Worm (Caenorhabditis elegans): ENCODE results near the gene npax-1.

The npax-1 gene

DNA sequence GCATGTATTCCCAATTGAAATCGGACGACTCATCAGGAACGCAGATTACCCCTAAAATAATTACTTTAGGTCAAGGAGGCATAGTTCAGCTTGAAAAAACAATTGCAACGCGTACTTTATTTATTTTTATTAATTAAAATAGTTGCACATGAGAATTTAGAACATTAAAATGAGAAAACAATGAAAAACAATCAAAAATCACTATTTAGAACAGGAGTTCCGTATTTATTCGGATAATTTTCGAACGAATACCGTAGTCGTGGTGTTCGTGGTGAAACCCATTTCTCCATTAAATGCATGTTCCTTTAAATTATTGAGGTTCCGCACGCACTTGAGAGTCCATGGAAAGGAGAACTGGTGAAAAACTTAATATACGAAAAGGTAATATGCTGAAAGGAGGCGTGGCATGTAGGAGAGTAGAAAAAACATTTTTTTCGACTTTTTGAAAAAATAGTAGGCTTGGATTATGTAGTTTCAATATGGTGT lies 32.9 kb downstream of the npax-1 start, which contains the start of gene puf-8:
Gene puf-8 (minus strand): TSS at position 51 of the 486 bp plus-strand sequence.
- TF ChIP-seq saeg-2 (GFP tag; IDR thresholded peaks at IDR 0.05) (no peak), nhr-48 (tag; optimal IDR thresholded peaks at IDR 0.05) (no peak)

- TF ChIP-seq F44E2.7 (GFP tag; IDR thresholded peaks at IDR 0.05) (no peak), lir-3 (tag; optimal IDR thresholded peaks at IDR 0.05) (no peak), lin-39 (tag; optimal IDR thresholded peaks at IDR 0.05) (no peak), lin-1 (GFP tag; IDR thresholded peaks at IDR 0.05) (no peak), egl-27 (tag; optimal IDR thresholded peaks at IDR 0.05) (no peak), unc-130 (GFP tag; optimal IDR thresholded peaks at IDR 0.05) (no peak), unc-39 (tag; optimal IDR thresholded peaks at IDR 0.05) (no peak), madf-9 (GFP tag; conservative IDR thresholded peaks at IDR 0.05) (no peak), hif-1 (tag; optimal IDR thresholded peaks at IDR 0.05) (no peak), nhr-28 (tag; optimal IDR thresholded peaks at IDR 0.05) (no peak), mxl-2 (GFP tag; conservative IDR thresholded peaks at IDR 0.05) (no peak), zfp-2 (tag; optimal IDR thresholded peaks at IDR 0.05) (no peak)
Measured at ce11 chrII:7295917-7296316, 35.2 kb downstream of the npax-1 start, which contains the start of gene C30G12.6. C30G12.6 (minus strand) TSS chrII:7296017.

DNA sequence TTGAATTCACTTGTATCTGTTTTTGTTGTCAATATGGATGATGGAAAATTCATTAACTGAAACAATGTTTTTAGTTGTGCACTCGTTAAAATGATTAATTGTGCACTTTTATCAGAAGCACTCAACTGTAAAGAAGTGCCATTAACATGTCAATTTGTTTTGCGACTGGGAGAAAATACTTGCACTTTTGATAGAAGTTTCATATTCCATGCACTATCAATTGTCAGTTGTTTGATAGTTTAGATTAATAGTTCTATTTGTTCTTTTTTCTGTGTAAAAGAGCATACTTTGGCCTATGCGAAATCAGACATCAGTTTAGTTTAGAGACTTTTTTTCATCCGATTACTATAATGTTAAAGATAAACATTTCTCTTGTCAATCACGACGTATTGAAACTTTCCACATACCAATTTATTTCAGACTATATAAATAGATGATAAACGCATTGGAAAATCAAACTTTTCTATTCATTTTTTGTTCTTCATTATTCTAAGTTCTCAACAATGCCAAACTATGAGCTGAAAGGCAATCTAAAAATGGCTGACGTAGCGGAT lies 41.1 kb downstream of the npax-1 start, which contains the start of gene C30G12.2:
Gene C30G12.2 (plus strand): TSS at position 504 of the 554 bp plus-strand sequence.
- TF ChIP-seq nhr-237 (tag; optimal IDR thresholded peaks at IDR 0.05) (no peak), duxl-1 (tag; optimal IDR thresholded peaks at IDR 0.05; ENCODE audit: poor library complexity) (no peak), nhr-10 (tag; optimal IDR thresholded peaks at IDR 0.05) (no peak), jun-1 (tag; optimal IDR thresholded peaks at IDR 0.05) (no peak), unc-62 (GFP tag; optimal IDR thresholded peaks at IDR 0.05 in 1 of 2) (peak in 1 of 2 experiments; percentile 75), unc-62 (tag; optimal IDR thresholded peaks at IDR 0.05) (no peak), egl-43 (GFP tag; IDR thresholded peaks at IDR 0.05) (no peak), T20F7.1 (GFP tag; optimal IDR thresholded peaks at IDR 0.05) (peak; percentile 55), nhr-76 (tag; optimal IDR thresholded peaks at IDR 0.05) (no peak), zag-1 (tag; optimal IDR thresholded peaks at IDR 0.05) (no peak), lin-29 (GFP tag; IDR thresholded peaks at IDR 0.05) (no peak), R02D3.7 (tag; optimal IDR thresholded peaks at IDR 0.05) (no peak), php-3 (GFP tag; IDR thresholded peaks at IDR 0.05) (peak; percentile 94), nhr-6 (tag; optimal IDR thresholded peaks at IDR 0.05) (no peak), spr-3 (GFP tag; optimal IDR thresholded peaks at IDR 0.05) (no peak), gei-8 (GFP tag; optimal IDR thresholded peaks at IDR 0.05) (no peak), nhr-41 (GFP tag; IDR thresholded peaks at IDR 0.05) (no peak), fkh-10 (GFP tag; optimal IDR thresholded peaks at IDR 0.05) (no peak), Y75B8A.6 (GFP tag; IDR thresholded peaks at IDR 0.05) (no peak), daf-8 (GFP tag; IDR thresholded peaks at IDR 0.05) (no peak), nhr-102 (tag; optimal IDR thresholded peaks at IDR 0.05) (peak; percentile 86), mdl-1 (tag; optimal IDR thresholded peaks at IDR 0.05) (no peak), daf-12 (tag; optimal IDR thresholded peaks at IDR 0.05) (no peak), zip-2 (tag; optimal IDR thresholded peaks at IDR 0.05) (no peak), ZK546.5 (tag; optimal IDR thresholded peaks at IDR 0.05) (no peak), ceh-32 (tag; optimal IDR thresholded peaks at IDR 0.05; ENCODE audit: poor library complexity) (no peak), ctbp-1 (GFP tag; IDR thresholded peaks at IDR 0.05) (no peak), T26A8.4 (GFP tag; IDR thresholded peaks at IDR 0.05) (no peak), nhr-48 (tag; optimal IDR thresholded peaks at IDR 0.05) (peak; percentile 95), ceh-44 (GFP tag; IDR thresholded peaks at IDR 0.05) (no peak), arid-1 (GFP tag; conservative IDR thresholded peaks at IDR 0.05) (no peak), ceh-82 (tag; optimal IDR thresholded peaks at IDR 0.05) (no peak), unc-130 (GFP tag; optimal IDR thresholded peaks at IDR 0.05) (no peak), madf-9 (GFP tag; conservative IDR thresholded peaks at IDR 0.05) (no peak), attf-4 (tag; optimal IDR thresholded peaks at IDR 0.05) (no peak), aha-1 (tag) (peak; percentile 36), lin-39 (tag; optimal IDR thresholded peaks at IDR 0.05) (no peak), dpl-1 (GFP tag; optimal IDR thresholded peaks at IDR 0.05) (no peak)

Measured in whole organism, L4 larva.